Worm (Caenorhabditis elegans): ENCODE measurements around the gene kreg-1.

Gene kreg-1

ce11 chrX:8675151-8675550, 34.4 kb upstream of the kreg-1 start:
- no peak for TF ChIP-seq mbf-1 (tag; optimal IDR thresholded peaks at IDR 0.05)

DNA sequence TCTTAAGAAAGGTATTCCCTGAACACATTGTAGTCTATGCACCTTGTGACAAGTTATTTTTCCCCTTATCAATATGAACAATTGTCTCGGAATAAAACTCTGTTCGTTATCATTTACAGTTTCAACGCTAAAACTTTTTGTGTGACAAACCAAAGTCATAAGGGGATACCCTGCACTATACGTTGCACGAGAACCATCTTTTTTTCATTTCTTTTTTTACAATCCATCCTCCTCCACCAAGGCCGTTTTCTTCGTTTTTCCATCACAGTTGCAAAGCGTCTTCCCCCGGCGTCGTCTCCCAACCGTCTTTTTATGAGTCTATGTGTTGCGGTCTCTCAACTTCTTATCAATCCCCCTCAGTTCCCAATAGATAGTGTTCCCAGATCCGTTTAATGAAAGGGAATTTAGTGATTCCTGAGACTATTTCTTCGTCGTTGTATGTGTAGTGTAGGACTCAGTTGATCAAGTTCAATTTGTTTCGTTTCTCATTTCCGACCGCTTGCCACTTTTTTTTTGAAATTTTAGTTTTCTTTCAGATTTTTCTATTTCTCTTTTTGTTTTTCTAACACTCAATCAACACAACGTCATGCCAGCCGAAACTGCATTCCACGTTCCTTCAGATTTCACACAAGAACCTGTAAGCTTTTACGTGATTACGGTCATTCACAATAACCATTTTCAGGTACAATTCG, 33.3 kb upstream of the kreg-1 start:
- peak; percentile 6 for TF ChIP-seq nhr-6 (tag; optimal IDR thresholded peaks at IDR 0.05)
- TF ChIP-seq crh-2 (tag; optimal IDR thresholded peaks at IDR 0.05): peak; percentile 58
- no peak for TF ChIP-seq mbf-1 (tag; optimal IDR thresholded peaks at IDR 0.05)
- peak; percentile 37 for TF ChIP-seq nhr-25 (tag; optimal IDR thresholded peaks at IDR 0.05)
- no peak for TF ChIP-seq ceh-82 (tag; optimal IDR thresholded peaks at IDR 0.05)
- TF ChIP-seq nhr-23 (tag; optimal IDR thresholded peaks at IDR 0.05): no peak
- TF ChIP-seq gmeb-1 (tag; optimal IDR thresholded peaks at IDR 0.05): no peak
- peak; percentile 43 for TF ChIP-seq nhr-21 (tag; optimal IDR thresholded peaks at IDR 0.05)
- no peak for TF ChIP-seq snpc-4 (tag; optimal IDR thresholded peaks at IDR 0.05)
- TF ChIP-seq Y55F3AM.14 (GFP tag; optimal IDR thresholded peaks at IDR 0.05): no peak
- TF ChIP-seq nhr-129 (tag; optimal IDR thresholded peaks at IDR 0.05): peak; percentile 53
- peak; percentile 27 for TF ChIP-seq blmp-1 (tag; optimal IDR thresholded peaks at IDR 0.05; ENCODE audit: insufficient read depth)
- peak; percentile 83 for TF ChIP-seq fos-1 (tag; optimal IDR thresholded peaks at IDR 0.05)
- peak; percentile 64 for TF ChIP-seq sma-3 (GFP tag; optimal IDR thresholded peaks at IDR 0.05)
- TF ChIP-seq nhr-11 (tag; optimal IDR thresholded peaks at IDR 0.05): no peak
- TF ChIP-seq ztf-1 (GFP tag; conservative IDR thresholded peaks at IDR 0.05): no peak
- TF ChIP-seq nhr-12 (tag; optimal IDR thresholded peaks at IDR 0.05): no peak
- peak in 1 of 2 experiments; percentile 4 for TF ChIP-seq mdl-1 (tag; optimal IDR thresholded peaks at IDR 0.05)
- TF ChIP-seq sma-9 (GFP tag; optimal IDR thresholded peaks at IDR 0.05): peak; percentile 96
- no peak for TF ChIP-seq sma-9 (tag; optimal IDR thresholded peaks at IDR 0.05)

ce11 chrX:8677320-8677719, 32.2 kb upstream of the kreg-1 start:
- TF ChIP-seq sma-9 (GFP tag; optimal IDR thresholded peaks at IDR 0.05) (no peak), sma-9 (tag; optimal IDR thresholded peaks at IDR 0.05) (no peak), unc-62 (GFP tag; optimal IDR thresholded peaks at IDR 0.05) (no peak), unc-39 (tag; optimal IDR thresholded peaks at IDR 0.05) (no peak), unc-55 (GFP tag; optimal IDR thresholded peaks at IDR 0.05) (no peak), zag-1 (tag; optimal IDR thresholded peaks at IDR 0.05) (no peak), nhr-10 (tag; optimal IDR thresholded peaks at IDR 0.05) (no peak), mdl-1 (tag; optimal IDR thresholded peaks at IDR 0.05) (no peak), gmeb-1 (tag; optimal IDR thresholded peaks at IDR 0.05) (no peak)

DNA sequence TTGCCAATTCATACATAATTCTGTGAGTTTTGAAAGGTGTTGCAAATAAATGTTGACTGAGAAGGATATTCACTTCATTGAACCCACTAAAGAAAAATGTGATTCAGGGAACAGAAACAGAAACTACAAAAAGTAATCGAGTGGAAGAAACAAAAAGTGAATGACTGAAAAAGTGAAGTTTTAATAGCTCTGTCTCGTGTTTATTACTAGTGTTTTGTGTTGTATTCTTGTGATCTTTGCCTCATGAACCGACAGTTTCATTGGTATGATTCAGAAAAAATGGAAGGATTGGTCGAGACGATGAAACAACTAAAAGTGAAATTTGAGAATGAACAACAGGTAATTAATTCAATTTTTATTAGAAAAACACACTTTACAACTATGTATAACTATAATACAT, 31.7 kb upstream of the kreg-1 start:
- TF ChIP-seq blmp-1 (tag; optimal IDR thresholded peaks at IDR 0.05; ENCODE audit: insufficient read depth) (peak; percentile 15), nhr-77 (tag; optimal IDR thresholded peaks at IDR 0.05) (no peak)

- no peak for TF ChIP-seq zag-1 (tag; optimal IDR thresholded peaks at IDR 0.05)
- no peak for TF ChIP-seq ztf-1 (GFP tag; conservative IDR thresholded peaks at IDR 0.05)
- no peak for TF ChIP-seq blmp-1 (tag; optimal IDR thresholded peaks at IDR 0.05; ENCODE audit: insufficient read depth)
- no peak for TF ChIP-seq R02D3.7 (tag; optimal IDR thresholded peaks at IDR 0.05)
- no peak for TF ChIP-seq unc-62 (GFP tag; optimal IDR thresholded peaks at IDR 0.05)
- TF ChIP-seq lin-13 (GFP tag; optimal IDR thresholded peaks at IDR 0.05): no peak
- TF ChIP-seq nhr-77 (tag; optimal IDR thresholded peaks at IDR 0.05): no peak
- TF ChIP-seq ceh-82 (tag; optimal IDR thresholded peaks at IDR 0.05): no peak
- no peak for TF ChIP-seq peb-1 (tag; optimal IDR thresholded peaks at IDR 0.05)
- no peak for TF ChIP-seq mab-5 (tag; optimal IDR thresholded peaks at IDR 0.05)
- no peak for TF ChIP-seq ztf-11 (tag; optimal IDR thresholded peaks at IDR 0.05)
- no peak for TF ChIP-seq C34F6.9 (tag; optimal IDR thresholded peaks at IDR 0.05)
- TF ChIP-seq gmeb-1 (tag; optimal IDR thresholded peaks at IDR 0.05): no peak
- no peak for TF ChIP-seq elt-1 (tag; optimal IDR thresholded peaks at IDR 0.05)
- TF ChIP-seq Y55F3AM.14 (GFP tag; optimal IDR thresholded peaks at IDR 0.05): no peak
- TF ChIP-seq sem-4 (tag; optimal IDR thresholded peaks at IDR 0.05): no peak
- TF ChIP-seq lsy-2 (tag; optimal IDR thresholded peaks at IDR 0.05): no peak
- no peak for TF ChIP-seq skn-1 (tag; optimal IDR thresholded peaks at IDR 0.05)
Measured at ce11 chrX:8681600-8681999, 28.0 kb upstream of the kreg-1 start, which contains the start of gene K09E2.1. TSS of gene K09E2.1 (plus strand) at chrX:8681900.
